Worm (Caenorhabditis elegans) whole organism, L2 larva: ENCODE results near the gene C54D10.4.

Source experiments
- C34F6.9 ChIP-seq: fragments of 150-350 bp; optimal IDR thresholded peaks from 2 replicates; lab custom pipeline; 2014; ENCODE audit warnings: missing biosample characterization, missing genetic modification characterization
- R02D3.7 ChIP-seq: fragments of 150-350 bp; optimal IDR thresholded peaks from 2 replicates; lab custom pipeline; 2014; ENCODE audit warnings: missing biosample characterization, missing genetic modification characterization
- Y55F3AM.14 ChIP-seq: fragments of 200-800 bp; sonication (Bioruptor generic); optimal IDR thresholded peaks from 2 replicates; lab custom pipeline; 2018; ENCODE audit warnings: mild to moderate bottlenecking, missing genetic modification characterization, missing compliant biosample characterization
- ZK546.5 ChIP-seq: sonication (generic microtip); optimal IDR thresholded peaks from 2 replicates; lab custom pipeline; 2017; ENCODE audit warnings: missing biosample characterization, missing genetic modification characterization
- alr-1 ChIP-seq: fragments of 150-350 bp; optimal IDR thresholded peaks from 2 replicates; lab custom pipeline; 2014; ENCODE audit warnings: missing biosample characterization, missing genetic modification characterization
- aly-2 ChIP-seq: fragments of 150-350 bp; optimal IDR thresholded peaks from 2 replicates; lab custom pipeline; 2014; ENCODE audit warnings: missing biosample characterization, missing genetic modification characterization
- blmp-1 ChIP-seq: sonication (generic microtip); optimal IDR thresholded peaks from 2 replicates; lab custom pipeline; 2017; ENCODE audit warnings: missing genetic modification characterization, mild to moderate bottlenecking, missing compliant biosample characterization, antibody characterized with exemption, moderate library complexity; ENCODE audit not compliant: insufficient read depth
- ceh-82 ChIP-seq: fragments of 150-350 bp; optimal IDR thresholded peaks from 2 replicates; lab custom pipeline; 2014; ENCODE audit warnings: missing biosample characterization, missing genetic modification characterization
- crh-2 ChIP-seq: sonication (generic microtip); optimal IDR thresholded peaks from 2 replicates; lab custom pipeline; 2017; ENCODE audit warnings: missing biosample characterization, missing genetic modification characterization
- dmd-4 ChIP-seq: sonication (generic microtip); optimal IDR thresholded peaks from 2 replicates; lab custom pipeline; 2017; ENCODE audit warnings: missing biosample characterization, missing genetic modification characterization
- egl-27 ChIP-seq: sonication (generic microtip); optimal IDR thresholded peaks from 3 replicates; lab custom pipeline; 2017; ENCODE audit warnings: missing biosample characterization, missing genetic modification reagents, missing genetic modification characterization
- elt-3 ChIP-seq: sonication (generic microtip); optimal IDR thresholded peaks from 2 replicates; lab custom pipeline; 2017; ENCODE audit warnings: missing biosample characterization, missing genetic modification characterization
- gmeb-1 ChIP-seq: fragments of 150-350 bp; optimal IDR thresholded peaks from 2 replicates; lab custom pipeline; 2014; ENCODE audit warnings: missing biosample characterization, missing genetic modification characterization
- lin-13 ChIP-seq: fragments of 150-350 bp; optimal IDR thresholded peaks from 2 replicates; lab custom pipeline; 2014; ENCODE audit warnings: missing biosample characterization, missing genetic modification reagents, missing genetic modification characterization
- lsy-2 ChIP-seq, 2 experiments: fragments of 150-350 bp in 1 of 2; sonication (generic microtip) in 1 of 2; optimal IDR thresholded peaks; 2 replicates each; lab custom pipeline; 2014 to 2017; ENCODE audit warnings: missing biosample characterization in 2 of 2, missing genetic modification characterization in 2 of 2
- mdl-1 ChIP-seq, 2 experiments: fragments of 150-350 bp in 1 of 2; sonication (generic microtip) in 1 of 2; optimal IDR thresholded peaks; 2 replicates each; lab custom pipeline; 2017; ENCODE audit warnings: missing biosample characterization in 2 of 2, missing genetic modification characterization in 2 of 2
- nhr-11 ChIP-seq: fragments of 150-350 bp; optimal IDR thresholded peaks from 2 replicates; lab custom pipeline; 2014; ENCODE audit warnings: missing biosample characterization, missing genetic modification characterization
- nhr-12 ChIP-seq: fragments of 150-350 bp; optimal IDR thresholded peaks from 2 replicates; lab custom pipeline; 2014; ENCODE audit warnings: missing biosample characterization, missing genetic modification characterization
- nhr-129 ChIP-seq: fragments of 150-350 bp; optimal IDR thresholded peaks from 2 replicates; lab custom pipeline; 2014; ENCODE audit warnings: missing biosample characterization, missing genetic modification characterization
- nhr-21 ChIP-seq: fragments of 150-350 bp; optimal IDR thresholded peaks from 2 replicates; lab custom pipeline; 2014; ENCODE audit warnings: missing biosample characterization, missing genetic modification characterization
- nhr-23 ChIP-seq: fragments of 150-350 bp; optimal IDR thresholded peaks from 2 replicates; lab custom pipeline; 2014; ENCODE audit warnings: missing biosample characterization, missing genetic modification reagents, missing genetic modification characterization
- nhr-25 ChIP-seq: fragments of 150-350 bp; sonication (generic microtip); optimal IDR thresholded peaks from 3 replicates; lab custom pipeline; 2014; ENCODE audit warnings: missing biosample characterization, missing genetic modification characterization
- peb-1 ChIP-seq: fragments of 150-350 bp; optimal IDR thresholded peaks from 2 replicates; lab custom pipeline; 2014; ENCODE audit warnings: missing biosample characterization, missing genetic modification characterization
- sem-4 ChIP-seq: fragments of 150-350 bp; optimal IDR thresholded peaks from 2 replicates; lab custom pipeline; 2014; ENCODE audit warnings: missing biosample characterization, missing genetic modification reagents, missing genetic modification characterization
- skn-1 ChIP-seq: sonication (generic microtip); optimal IDR thresholded peaks from 2 replicates; lab custom pipeline; 2017; ENCODE audit warnings: missing biosample characterization, missing genetic modification characterization
- sma-9 ChIP-seq, 2 experiments: fragments of 150-350 bp in 1 of 2; sonication (generic microtip) in 1 of 2; optimal IDR thresholded peaks; 2 replicates each; lab custom pipeline; 2014 to 2016; ENCODE audit warnings: missing genetic modification characterization in 2 of 2, mild to moderate bottlenecking in 1 of 2, missing biosample characterization in 1 of 2, missing compliant biosample characterization in 1 of 2, missing genetic modification reagents in 1 of 2, moderate library complexity in 1 of 2
- snpc-4 ChIP-seq: fragments of 150-350 bp; optimal IDR thresholded peaks from 2 replicates; lab custom pipeline; 2014; ENCODE audit warnings: missing biosample characterization, missing genetic modification characterization
- unc-39 ChIP-seq: fragments of 150-350 bp; optimal IDR thresholded peaks from 2 replicates; lab custom pipeline; 2014; ENCODE audit warnings: missing biosample characterization, missing genetic modification characterization
- unc-55 ChIP-seq: fragments of 150-350 bp; sonication (generic microtip); optimal IDR thresholded peaks from 3 replicates; lab custom pipeline; 2014; ENCODE audit warnings: missing biosample characterization, missing genetic modification reagents, missing genetic modification characterization
- zag-1 ChIP-seq: fragments of 150-350 bp; optimal IDR thresholded peaks from 2 replicates; lab custom pipeline; 2014; ENCODE audit warnings: missing biosample characterization, missing genetic modification characterization
- ztf-1 ChIP-seq: fragments of 200-800 bp; sonication (Bioruptor generic); conservative IDR thresholded peaks from 2 replicates; pipeline ENCODE4 v1.3.6; 2022; ENCODE audit warnings: missing genetic modification characterization, missing compliant biosample characterization
- ztf-11 ChIP-seq: sonication (generic microtip); optimal IDR thresholded peaks from 2 replicates; lab custom pipeline; 2017; ENCODE audit warnings: missing biosample characterization, missing genetic modification characterization
- ztf-4 ChIP-seq: fragments of 150-350 bp; optimal IDR thresholded peaks from 2 replicates; lab custom pipeline; 2014; ENCODE audit warnings: missing biosample characterization, missing genetic modification characterization

Gene C54D10.4

DNA sequence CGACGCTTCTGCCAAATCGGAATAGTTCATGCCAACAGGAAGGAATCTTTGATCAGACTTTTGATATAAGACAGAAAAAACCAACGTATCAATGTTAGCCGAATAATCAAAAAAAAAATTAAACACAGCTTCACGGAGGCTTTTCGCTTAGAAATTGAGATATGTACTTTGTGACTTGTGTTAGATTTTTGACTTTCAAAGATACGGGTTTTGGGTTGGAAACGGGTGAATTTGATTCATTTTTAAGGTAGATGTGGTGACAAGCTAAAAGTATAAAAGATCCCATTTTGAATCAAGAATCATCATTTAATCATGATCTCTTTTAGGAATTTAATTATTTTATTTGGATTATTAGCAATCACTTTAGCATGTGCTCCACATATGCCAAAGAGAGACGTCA is 18.4 kb downstream of the C54D10.4 start, which contains the start of gene K01D12.8:
K01D12.8 (plus strand) TSS at position 301 of the 400 bp plus-strand sequence.
- TF ChIP-seq zag-1 (no peak), ZK546.5 (tag; lab: Kevin White, UChicago) (no peak), ztf-1 (GFP tag; lab: Robert Waterston, UW) (no peak), egl-27 (tag; lab: Kevin White, UChicago) (no peak), ztf-11 (no peak), ceh-82 (tag; lab: Kevin White, UChicago) (no peak), dmd-4 (tag; lab: Kevin White, UChicago) (no peak), nhr-11 (tag; lab: Kevin White, UChicago) (no peak)

DNA sequence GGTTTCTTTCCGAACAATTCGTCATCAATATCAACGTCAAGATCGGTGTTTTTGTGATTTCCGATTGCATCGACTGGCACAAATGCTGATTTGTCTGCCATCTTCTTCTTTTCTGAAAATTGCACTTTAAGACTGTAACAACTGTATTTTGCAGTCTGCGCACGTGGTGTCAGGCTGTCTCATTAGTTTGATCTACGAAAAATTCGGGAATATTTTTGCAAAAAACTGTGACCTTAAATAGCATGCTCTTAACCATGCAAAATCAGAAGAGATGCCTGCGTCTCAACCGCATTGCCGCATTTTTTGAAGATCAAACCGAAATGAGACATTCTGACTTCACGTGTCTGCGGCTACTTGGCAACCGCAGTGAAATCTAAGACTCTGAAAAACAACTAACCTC is 19.4 kb downstream of the C54D10.4 start, which contains the start of gene K01D12.7:
K01D12.7 (minus strand) TSS at position 101 of the 400 bp plus-strand sequence.
- no peak for TF ChIP-seq ZK546.5 (tag; lab: Kevin White, UChicago)

DNA sequence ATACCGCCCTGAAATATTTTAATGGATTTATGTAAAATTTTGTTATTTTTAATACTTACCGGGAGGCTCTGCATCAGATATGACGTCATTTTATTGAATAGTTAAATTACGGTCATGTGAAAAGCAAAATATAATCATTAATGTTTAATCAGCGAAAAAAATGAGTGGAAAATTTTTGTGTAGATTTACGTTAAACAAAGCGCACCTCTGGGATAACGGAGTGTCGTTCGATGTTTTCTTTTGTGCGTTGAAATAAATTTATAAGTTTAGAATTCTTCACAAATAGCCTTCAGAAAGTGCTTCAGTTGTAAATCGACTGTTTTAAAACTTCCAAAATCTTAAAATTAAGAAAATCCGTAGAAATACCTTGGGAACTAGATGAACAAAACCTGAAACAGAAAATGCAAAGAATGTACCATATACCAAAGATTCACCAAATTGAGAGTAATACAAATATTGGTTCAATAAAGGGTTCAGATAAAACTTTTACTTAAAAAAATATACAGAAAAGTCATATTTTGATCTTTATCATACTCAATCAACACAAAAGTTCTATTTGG is 20.0 kb downstream of the C54D10.4 start, which contains the start of the genes K01D12.20 and miga-1:
K01D12.20 (minus strand) TSS at position 138 of the 560 bp plus-strand sequence.
miga-1 (minus strand) TSS at position 183 of the 560 bp plus-strand sequence.
- TF ChIP-seq lsy-2 (tag; optimal IDR thresholded peaks at IDR 0.05; lab: Kevin White, UChicago) (peak in 1 of 2 experiments; percentile 65), nhr-129 (tag; lab: Kevin White, UChicago) (peak; percentile 13), skn-1 (tag; lab: Kevin White, UChicago) (no peak), nhr-25 (no peak), crh-2 (tag; lab: Kevin White, UChicago) (peak; percentile 9), R02D3.7 (peak; percentile 89), unc-55 (GFP tag; lab: Kevin White, UChicago) (peak; percentile 54), elt-3 (tag; lab: Kevin White, UChicago) (no peak), sma-9 (GFP tag; optimal IDR thresholded peaks at IDR 0.05; lab: Kevin White, UChicago) (peak; percentile 61), sma-9 (tag; optimal IDR thresholded peaks at IDR 0.05; lab: Kevin White, UChicago) (no peak), C34F6.9 (tag; lab: Kevin White, UChicago) (peak; percentile 57), sem-4 (tag; lab: Kevin White, UChicago) (peak; percentile 12)

DNA sequence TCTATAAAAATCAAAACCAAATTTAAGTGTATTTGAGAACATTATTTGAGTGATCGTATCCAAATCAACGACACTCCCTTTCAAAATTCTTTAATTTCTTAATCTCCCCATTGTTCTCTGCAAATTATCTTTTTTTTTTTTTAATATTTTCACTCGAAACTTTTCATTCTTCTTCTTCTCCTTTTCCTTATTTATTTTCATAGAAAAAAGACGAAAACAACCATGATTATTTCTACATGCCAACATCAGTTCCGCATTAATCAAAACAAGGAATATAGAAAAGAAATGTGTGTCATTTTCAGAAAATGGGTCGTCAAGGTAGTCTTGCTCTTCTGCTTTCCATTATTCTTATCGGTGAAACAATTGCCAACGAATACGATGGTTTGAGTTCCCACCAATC is 23.2 kb downstream of the C54D10.4 start, which contains the start of gene K01D12.5:
K01D12.5 (plus strand) TSS at position 301 of the 400 bp plus-strand sequence.
- TF ChIP-seq nhr-21 (no peak), aly-2 (tag; lab: Kevin White, UChicago) (no peak), nhr-11 (tag; lab: Kevin White, UChicago) (no peak), mdl-1 (tag; optimal IDR thresholded peaks at IDR 0.05; lab: Kevin White, UChicago) (no peak), alr-1 (tag; lab: Kevin White, UChicago) (no peak), ztf-1 (GFP tag; lab: Robert Waterston, UW) (no peak), crh-2 (tag; lab: Kevin White, UChicago) (no peak), nhr-12 (tag; lab: Kevin White, UChicago) (no peak), gmeb-1 (tag; lab: Kevin White, UChicago) (no peak), Y55F3AM.14 (GFP tag; lab: Kevin White, UChicago) (no peak), ceh-82 (tag; lab: Kevin White, UChicago) (no peak), nhr-25 (no peak), nhr-129 (tag; lab: Kevin White, UChicago) (no peak), R02D3.7 (no peak)

DNA sequence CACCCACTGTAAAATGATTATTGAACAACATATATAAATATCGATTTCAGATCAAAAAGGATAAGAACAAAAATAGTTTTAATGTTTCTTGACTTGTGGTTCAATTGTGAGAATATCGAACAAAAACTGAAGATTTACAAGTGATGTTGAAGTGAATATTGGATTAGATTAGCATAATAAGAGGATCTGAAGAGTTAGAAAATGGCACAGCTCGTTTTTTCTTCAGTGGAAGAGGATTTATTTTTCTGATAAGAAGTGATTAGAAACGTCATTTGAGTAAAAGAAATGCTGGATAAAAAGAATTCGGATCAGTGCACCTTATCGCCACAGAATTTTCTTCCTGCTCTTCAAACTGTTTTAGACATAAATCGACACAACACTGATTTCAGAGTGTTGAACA is 25.0 kb downstream of the C54D10.4 start, which contains the start of gene twk-14:
twk-14 (minus strand) TSS at position 8 of the 400 bp plus-strand sequence.
- TF ChIP-seq snpc-4 (tag; lab: Kevin White, UChicago) (no peak), egl-27 (tag; lab: Kevin White, UChicago) (no peak), blmp-1 (no peak), nhr-21 (no peak)

DNA sequence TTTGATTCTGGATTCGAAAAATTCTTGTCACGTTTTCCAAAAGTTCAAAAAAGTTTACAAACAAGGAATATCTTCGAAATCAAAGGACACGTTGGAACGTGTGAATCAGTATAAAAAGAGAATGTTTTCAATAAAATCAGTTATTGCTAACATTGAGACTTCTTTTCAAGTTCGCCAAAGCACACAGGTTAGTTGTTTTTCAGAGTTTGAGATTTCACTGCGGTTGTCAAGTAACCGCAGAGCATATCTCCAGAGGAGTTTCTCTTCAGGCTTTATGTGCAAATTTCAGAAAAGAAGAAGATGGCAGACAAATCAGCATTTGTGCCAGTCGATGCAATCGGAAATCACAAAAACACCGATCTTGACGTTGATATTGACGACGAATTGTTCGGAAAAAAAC is 34.6 kb downstream of the C54D10.4 start, which contains the start of gene K01D12.15:
K01D12.15 (plus strand) TSS at position 301 of the 400 bp plus-strand sequence.
- TF ChIP-seq nhr-11 (tag; lab: Kevin White, UChicago) (no peak), ztf-4 (tag; lab: Kevin White, UChicago) (no peak), aly-2 (tag; lab: Kevin White, UChicago) (no peak), Y55F3AM.14 (GFP tag; lab: Kevin White, UChicago) (no peak), gmeb-1 (tag; lab: Kevin White, UChicago) (no peak), sem-4 (tag; lab: Kevin White, UChicago) (no peak), snpc-4 (tag; lab: Kevin White, UChicago) (no peak), nhr-25 (no peak), elt-3 (tag; lab: Kevin White, UChicago) (no peak), ceh-82 (tag; lab: Kevin White, UChicago) (no peak), peb-1 (tag; lab: Kevin White, UChicago) (no peak), lin-13 (GFP tag; lab: Kevin White, UChicago) (no peak), dmd-4 (tag; lab: Kevin White, UChicago) (no peak), ztf-1 (GFP tag; lab: Robert Waterston, UW) (no peak), nhr-23 (tag; lab: Kevin White, UChicago) (no peak), alr-1 (tag; lab: Kevin White, UChicago) (no peak), unc-39 (tag; lab: Kevin White, UChicago) (no peak), mdl-1 (tag; optimal IDR thresholded peaks at IDR 0.05; lab: Kevin White, UChicago) (no peak), zag-1 (no peak), lsy-2 (tag; optimal IDR thresholded peaks at IDR 0.05; lab: Kevin White, UChicago) (no peak)
